Worm (Caenorhabditis elegans) whole organism, L3 larva: Measurements from ENCODE around the gene ceh-34.

ENCODE experiments used
- R02D3.7 ChIP-seq: fragments of 150-350 bp; optimal IDR thresholded peaks from 2 replicates; lab custom pipeline; 2014; ENCODE audit warnings: missing biosample characterization, missing genetic modification characterization
- ama-1 ChIP-seq: fragments of 150-350 bp; optimal IDR thresholded peaks from 2 replicates; lab custom pipeline; 2018
- ceh-28 ChIP-seq: fragments of 150-350 bp; optimal IDR thresholded peaks from 2 replicates; lab custom pipeline; 2014; ENCODE audit warnings: missing biosample characterization, missing genetic modification reagents, missing genetic modification characterization
- daf-12 ChIP-seq: fragments of 150-350 bp; optimal IDR thresholded peaks from 2 replicates; lab custom pipeline; 2014; ENCODE audit warnings: missing biosample characterization, missing genetic modification reagents, missing genetic modification characterization
- egl-27 ChIP-seq: sonication (generic microtip); optimal IDR thresholded peaks from 4 replicates; lab custom pipeline; 2017; ENCODE audit warnings: missing biosample characterization, missing genetic modification reagents, missing genetic modification characterization
- elt-2 ChIP-seq: sonication (generic microtip); optimal IDR thresholded peaks from 2 replicates; lab custom pipeline; 2016; ENCODE audit warnings: missing genetic modification reagents, mild to moderate bottlenecking, missing genetic modification characterization, missing compliant biosample characterization
- eor-1 ChIP-seq, 2 experiments: fragments of 150-350 bp; optimal IDR thresholded peaks; 2 replicates each; lab custom pipeline; 2014 to 2018; ENCODE audit warnings: missing biosample characterization in 2 of 2, missing genetic modification characterization in 2 of 2
- fkh-10 ChIP-seq: sonication (generic microtip); optimal IDR thresholded peaks from 2 replicates; lab custom pipeline; 2017; ENCODE audit warnings: missing biosample characterization, missing genetic modification reagents, missing genetic modification characterization
- fos-1 ChIP-seq: fragments of 150-350 bp; optimal IDR thresholded peaks from 2 replicates; lab custom pipeline; 2014; ENCODE audit warnings: missing biosample characterization, missing genetic modification characterization
- hmg-11 ChIP-seq: sonication (generic microtip); optimal IDR thresholded peaks from 2 replicates; lab custom pipeline; 2016; ENCODE audit warnings: missing genetic modification characterization, missing compliant biosample characterization
- jun-1 ChIP-seq: fragments of 150-350 bp; optimal IDR thresholded peaks from 2 replicates; lab custom pipeline; 2014; ENCODE audit warnings: missing biosample characterization, missing genetic modification reagents, missing genetic modification characterization
- lin-15B ChIP-seq: fragments of 150-350 bp; optimal IDR thresholded peaks from 2 replicates; lab custom pipeline; 2014; ENCODE audit warnings: missing biosample characterization, missing genetic modification characterization
- lin-39 ChIP-seq: fragments of 150-350 bp; optimal IDR thresholded peaks from 2 replicates; lab custom pipeline; 2018; ENCODE audit warnings: missing biosample characterization, missing genetic modification reagents, missing genetic modification characterization
- lsy-12 ChIP-seq: sonication (generic microtip); optimal IDR thresholded peaks from 2 replicates; lab custom pipeline; 2016; ENCODE audit warnings: mild to moderate bottlenecking, missing genetic modification characterization, missing compliant biosample characterization
- mdl-1 ChIP-seq: fragments of 150-350 bp; optimal IDR thresholded peaks from 2 replicates; lab custom pipeline; 2014; ENCODE audit warnings: missing biosample characterization, missing genetic modification characterization
- nfya-1 ChIP-seq: sonication (generic microtip); optimal IDR thresholded peaks from 2 replicates; lab custom pipeline; 2017; ENCODE audit warnings: missing genetic modification characterization, mild to moderate bottlenecking, missing compliant biosample characterization, antibody characterized with exemption, moderate library complexity; ENCODE audit not compliant: insufficient read depth
- nhr-11 ChIP-seq: fragments of 150-350 bp; optimal IDR thresholded peaks from 2 replicates; lab custom pipeline; 2014; ENCODE audit warnings: missing biosample characterization, missing genetic modification characterization
- nhr-12 ChIP-seq: fragments of 150-350 bp; optimal IDR thresholded peaks from 2 replicates; lab custom pipeline; 2014; ENCODE audit warnings: missing biosample characterization, missing genetic modification characterization
- nhr-23 ChIP-seq: fragments of 150-350 bp; optimal IDR thresholded peaks from 2 replicates; lab custom pipeline; 2014; ENCODE audit warnings: missing biosample characterization, missing genetic modification reagents, missing genetic modification characterization
- nhr-237 ChIP-seq: fragments of 150-350 bp; optimal IDR thresholded peaks from 2 replicates; lab custom pipeline; 2014; ENCODE audit warnings: missing biosample characterization, missing genetic modification characterization
- nhr-43 ChIP-seq: sonication (generic microtip); optimal IDR thresholded peaks from 2 replicates; lab custom pipeline; 2016; ENCODE audit warnings: mild to moderate bottlenecking, missing genetic modification characterization, missing compliant biosample characterization; ENCODE audit not compliant: poor library complexity, severe bottlenecking
- nhr-67 ChIP-seq: fragments of 150-350 bp; optimal IDR thresholded peaks from 2 replicates; lab custom pipeline; 2014; ENCODE audit warnings: missing biosample characterization, missing genetic modification characterization
- pha-4 ChIP-seq: fragments of 150-350 bp; optimal IDR thresholded peaks from 2 replicates; lab custom pipeline; 2014; ENCODE audit warnings: missing biosample characterization, missing genetic modification reagents, missing genetic modification characterization
- pqm-1 ChIP-seq: fragments of 150-350 bp; optimal IDR thresholded peaks from 2 replicates; lab custom pipeline; 2017; ENCODE audit warnings: missing biosample characterization, missing genetic modification characterization, inconsistent platforms
- skn-1 ChIP-seq: fragments of 150-350 bp; optimal IDR thresholded peaks from 2 replicates; lab custom pipeline; 2014; ENCODE audit warnings: missing biosample characterization, missing genetic modification characterization
- snpc-4 ChIP-seq: fragments of 150-350 bp; optimal IDR thresholded peaks from 2 replicates; lab custom pipeline; 2014; ENCODE audit warnings: missing biosample characterization, missing genetic modification characterization
- unc-39 ChIP-seq: sonication (generic microtip); optimal IDR thresholded peaks from 4 replicates; lab custom pipeline; 2017; ENCODE audit warnings: missing biosample characterization, missing genetic modification characterization
- ztf-11 ChIP-seq: fragments of 150-350 bp; optimal IDR thresholded peaks from 2 replicates; lab custom pipeline; 2014; ENCODE audit warnings: missing biosample characterization, missing genetic modification characterization

Gene ceh-34

ce11 chrV:5278001-5278400, 41.4 kb downstream of the ceh-34 start, which contains the start of gene B0238.9:
Gene B0238.9 (minus strand): TSS chrV:5278101.
- no peak for TF ChIP-seq lin-39 (tag; lab: Kevin White, UChicago)
- TF ChIP-seq, all 47 proteins: peak for 0

- TF ChIP-seq eor-1 (tag; optimal IDR thresholded peaks at IDR 0.05; lab: Kevin White, UChicago) (no peak), nhr-43 (tag; lab: Kevin White, UChicago) (peak; percentile 39), ama-1 (peak; percentile 23)
Observed at ce11 chrV:5275426-5276007, 43.9 kb downstream of the ceh-34 start.

ce11 chrV:5274974-5275373, 44.4 kb downstream of the ceh-34 start:
- no peak for TF ChIP-seq egl-27 (tag; lab: Kevin White, UChicago)
- TF ChIP-seq ztf-11 (tag; lab: Kevin White, UChicago) = no peak
- TF ChIP-seq nhr-12 (tag; lab: Kevin White, UChicago) = no peak
- no peak for TF ChIP-seq lsy-12 (tag; lab: Kevin White, UChicago)
- no peak for TF ChIP-seq lin-39 (tag; lab: Kevin White, UChicago)
- TF ChIP-seq nhr-23 = peak; percentile 51
- TF ChIP-seq lin-15B (tag; lab: Kevin White, UChicago) = peak; percentile 64
- no peak for TF ChIP-seq nhr-67 (tag; lab: Kevin White, UChicago)
- TF ChIP-seq elt-2 (tag; lab: Kevin White, UChicago) = peak; percentile 9
- no peak for TF ChIP-seq daf-12 (tag; lab: Kevin White, UChicago)
- no peak for TF ChIP-seq unc-39 (tag; lab: Kevin White, UChicago)
- TF ChIP-seq nhr-11 = no peak
- TF ChIP-seq fkh-10 (GFP tag; lab: Kevin White, UChicago) = no peak
- no peak for TF ChIP-seq mdl-1 (tag; lab: Kevin White, UChicago)
- TF ChIP-seq nhr-43 (tag; lab: Kevin White, UChicago) = peak; percentile 1
- peak; percentile 53 for TF ChIP-seq nfya-1 (tag; lab: Kevin White, UChicago)
- TF ChIP-seq pha-4 (tag; lab: Kevin White, UChicago) = peak; percentile 53

ce11 chrV:5273770-5274169, 45.6 kb downstream of the ceh-34 start, which contains the start of gene natc-2:
Gene natc-2 (plus strand): TSS chrV:5274070.
- TF ChIP-seq nhr-237 = no peak
- TF ChIP-seq nfya-1 (tag; lab: Kevin White, UChicago) = no peak
- no peak for TF ChIP-seq jun-1
- TF ChIP-seq skn-1 = no peak
- no peak for TF ChIP-seq nhr-67 (tag; lab: Kevin White, UChicago)
- no peak for TF ChIP-seq eor-1 (tag; optimal IDR thresholded peaks at IDR 0.05; lab: Kevin White, UChicago)
- no peak for TF ChIP-seq R02D3.7
- no peak for TF ChIP-seq snpc-4 (tag; lab: Kevin White, UChicago)
- TF ChIP-seq lin-15B (tag; lab: Kevin White, UChicago) = no peak
- TF ChIP-seq ceh-28 (tag; lab: Kevin White, UChicago) = no peak

ce11 chrV:5273241-5273640, 46.1 kb downstream of the ceh-34 start:
- TF ChIP-seq elt-2 (tag; lab: Kevin White, UChicago) (peak; percentile 4), nhr-43 (tag; lab: Kevin White, UChicago) (peak; percentile 21), nhr-23 (no peak), nhr-237 (no peak)

- TF ChIP-seq nhr-23 = peak; percentile 59
- TF ChIP-seq eor-1 (tag; optimal IDR thresholded peaks at IDR 0.05; lab: Kevin White, UChicago) = no peak
- TF ChIP-seq lsy-12 (tag; lab: Kevin White, UChicago) = no peak
- TF ChIP-seq nhr-43 (tag; lab: Kevin White, UChicago) = peak; percentile 61
- TF ChIP-seq ceh-28 (tag; lab: Kevin White, UChicago) = no peak
- peak; percentile 2 for TF ChIP-seq pqm-1 (tag; lab: Kevin White, UChicago)
- no peak for TF ChIP-seq hmg-11
Observed at ce11 chrV:5272619-5273074, 46.7 kb downstream of the ceh-34 start.

- TF ChIP-seq lsy-12 (tag; lab: Kevin White, UChicago) = no peak
- TF ChIP-seq fos-1 (tag; lab: Kevin White, UChicago) = no peak
- TF ChIP-seq lin-39 (tag; lab: Kevin White, UChicago) = no peak
- TF ChIP-seq, all 47 proteins: peak for 0
Observed at ce11 chrV:5272034-5272433, 47.3 kb downstream of the ceh-34 start.
